Worm (Caenorhabditis elegans): ENCODE data around the gene C05D11.13.

The C05D11.13 gene

DNA sequence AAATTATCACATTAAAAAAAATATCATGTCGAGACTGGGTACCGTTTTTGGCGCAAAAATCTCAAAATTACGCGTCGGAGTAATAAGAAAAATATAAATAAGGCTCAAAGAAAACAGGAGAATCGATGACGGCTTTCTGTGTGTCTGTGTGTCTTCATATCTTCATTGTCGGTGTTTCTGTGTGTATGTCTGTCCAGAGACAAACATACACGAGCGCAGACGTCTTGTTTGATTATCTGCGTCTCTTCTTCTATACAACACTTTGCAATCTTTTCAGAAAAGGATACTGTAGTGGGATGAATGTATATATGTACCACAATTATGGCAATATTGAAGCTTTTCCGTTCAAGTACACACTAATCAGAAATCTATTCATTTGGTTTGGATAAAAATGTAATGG, at the start of gene C05D11.13:
C05D11.13 (minus strand) TSS at position 252 of the 400 bp plus-strand sequence.
- no peak for TF ChIP-seq zag-1 (tag; optimal IDR thresholded peaks at IDR 0.05)
- TF ChIP-seq snpc-4 (tag; optimal IDR thresholded peaks at IDR 0.05) = peak; percentile 50
- peak; percentile 67 for TF ChIP-seq hmg-11 (tag; optimal IDR thresholded peaks at IDR 0.05)
- peak; percentile 76 for TF ChIP-seq nhr-43 (tag; optimal IDR thresholded peaks at IDR 0.05; ENCODE audit: poor library complexity, severe bottlenecking)
- TF ChIP-seq ama-1 (optimal IDR thresholded peaks at IDR 0.05) = peak; percentile 77
- TF ChIP-seq ceh-9 (tag; optimal IDR thresholded peaks at IDR 0.05) = no peak
- peak; percentile 33 for TF ChIP-seq pqm-1 (tag; optimal IDR thresholded peaks at IDR 0.05)
- TF ChIP-seq nhr-23 (tag; optimal IDR thresholded peaks at IDR 0.05) = peak; percentile 65
- peak; percentile 26 for TF ChIP-seq lin-39 (tag; optimal IDR thresholded peaks at IDR 0.05)
- TF ChIP-seq nfya-1 (tag; optimal IDR thresholded peaks at IDR 0.05; ENCODE audit: insufficient read depth) = peak; percentile 78
- peak; percentile 86 for TF ChIP-seq pha-4 (tag; optimal IDR thresholded peaks at IDR 0.05)
- peak; percentile 64 for TF ChIP-seq elt-2 (tag; optimal IDR thresholded peaks at IDR 0.05)
- TF ChIP-seq nhr-28 (tag; optimal IDR thresholded peaks at IDR 0.05) = no peak
- peak; percentile 14 for TF ChIP-seq tbx-2 (tag; optimal IDR thresholded peaks at IDR 0.05)
- peak; percentile 45 for TF ChIP-seq nhr-25 (tag; optimal IDR thresholded peaks at IDR 0.05)
- peak; percentile 2 for TF ChIP-seq lin-15B (tag; optimal IDR thresholded peaks at IDR 0.05)
- no peak for TF ChIP-seq nhr-12 (tag; optimal IDR thresholded peaks at IDR 0.05)

DNA sequence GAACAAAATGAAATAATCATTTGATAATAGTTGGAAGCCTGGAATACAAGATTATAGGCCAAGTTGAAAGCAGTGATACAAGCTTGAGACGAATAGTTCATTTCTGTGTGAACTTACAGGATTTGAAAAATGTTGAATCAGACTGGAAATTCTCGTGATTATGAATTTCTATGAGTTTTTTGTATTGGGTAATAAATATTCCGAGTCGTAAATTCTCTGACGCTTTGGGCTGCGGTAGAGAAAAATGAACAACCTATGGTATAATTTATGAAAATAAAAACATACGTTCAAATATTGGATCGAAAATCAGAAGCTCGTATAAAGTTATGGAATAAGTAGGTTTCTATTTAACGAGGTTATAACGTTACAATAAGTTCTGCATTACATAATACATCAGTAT, 48.4 kb upstream of the C05D11.13 start, which contains the start of gene srb-11:
srb-11 (minus strand) TSS at position 101 of the 400 bp plus-strand sequence.
- TF ChIP-seq tbx-2 (tag; optimal IDR thresholded peaks at IDR 0.05) = no peak
- TF ChIP-seq lin-15B (tag; optimal IDR thresholded peaks at IDR 0.05) = no peak
- TF ChIP-seq elt-2 (tag; optimal IDR thresholded peaks at IDR 0.05) = no peak
- no peak for TF ChIP-seq nfya-1 (tag; optimal IDR thresholded peaks at IDR 0.05; ENCODE audit: insufficient read depth)
- TF ChIP-seq nhr-43 (tag; optimal IDR thresholded peaks at IDR 0.05; ENCODE audit: poor library complexity, severe bottlenecking) = no peak
- TF ChIP-seq fkh-10 (GFP tag; optimal IDR thresholded peaks at IDR 0.05) = no peak
- no peak for TF ChIP-seq egl-27 (tag; optimal IDR thresholded peaks at IDR 0.05)
- TF ChIP-seq ztf-11 (tag; optimal IDR thresholded peaks at IDR 0.05) = no peak
- no peak for TF ChIP-seq ceh-16 (tag; optimal IDR thresholded peaks at IDR 0.05)
- TF ChIP-seq jun-1 (tag; optimal IDR thresholded peaks at IDR 0.05) = no peak
- TF ChIP-seq ama-1 (optimal IDR thresholded peaks at IDR 0.05) = no peak
- no peak for TF ChIP-seq nhr-76 (tag; optimal IDR thresholded peaks at IDR 0.05)
- no peak for TF ChIP-seq fkh-2 (tag; optimal IDR thresholded peaks at IDR 0.05)
- no peak for TF ChIP-seq unc-62 (GFP tag; optimal IDR thresholded peaks at IDR 0.05)
- TF ChIP-seq pha-4 (tag; optimal IDR thresholded peaks at IDR 0.05) = no peak
- TF ChIP-seq daf-12 (tag; optimal IDR thresholded peaks at IDR 0.05) = no peak
- no peak for TF ChIP-seq elt-1 (tag; optimal IDR thresholded peaks at IDR 0.05)
- no peak for TF ChIP-seq lsy-12 (tag; optimal IDR thresholded peaks at IDR 0.05)
- no peak for TF ChIP-seq hmg-11 (tag; optimal IDR thresholded peaks at IDR 0.05)

- TF ChIP-seq R02D3.7 (tag; optimal IDR thresholded peaks at IDR 0.05) = no peak
- no peak for TF ChIP-seq pha-4 (tag; optimal IDR thresholded peaks at IDR 0.05)
- TF ChIP-seq elt-2 (tag; optimal IDR thresholded peaks at IDR 0.05) = no peak
- TF ChIP-seq unc-62 (GFP tag; optimal IDR thresholded peaks at IDR 0.05) = no peak
- TF ChIP-seq nhr-11 (tag; optimal IDR thresholded peaks at IDR 0.05) = no peak
- no peak for TF ChIP-seq nfya-1 (tag; optimal IDR thresholded peaks at IDR 0.05; ENCODE audit: insufficient read depth)
- no peak for TF ChIP-seq nhr-76 (tag; optimal IDR thresholded peaks at IDR 0.05)
- no peak for TF ChIP-seq nhr-67 (tag; optimal IDR thresholded peaks at IDR 0.05)
- TF ChIP-seq egl-5 (tag; optimal IDR thresholded peaks at IDR 0.05) = no peak
- no peak for TF ChIP-seq elt-1 (tag; optimal IDR thresholded peaks at IDR 0.05)
- no peak for TF ChIP-seq nhr-25 (tag; optimal IDR thresholded peaks at IDR 0.05)
- TF ChIP-seq pqm-1 (tag; optimal IDR thresholded peaks at IDR 0.05) = no peak
- TF ChIP-seq ZK546.5 (tag; optimal IDR thresholded peaks at IDR 0.05) = no peak
- TF ChIP-seq sea-2 (GFP tag; optimal IDR thresholded peaks at IDR 0.05) = no peak
- no peak for TF ChIP-seq aly-2 (tag; optimal IDR thresholded peaks at IDR 0.05)
- TF ChIP-seq mml-1 (tag; optimal IDR thresholded peaks at IDR 0.05) = no peak
- no peak for TF ChIP-seq daf-12 (tag; optimal IDR thresholded peaks at IDR 0.05)
Observed at ce11 chrIII:6490989-6491388, 46.6 kb upstream of the C05D11.13 start.

DNA sequence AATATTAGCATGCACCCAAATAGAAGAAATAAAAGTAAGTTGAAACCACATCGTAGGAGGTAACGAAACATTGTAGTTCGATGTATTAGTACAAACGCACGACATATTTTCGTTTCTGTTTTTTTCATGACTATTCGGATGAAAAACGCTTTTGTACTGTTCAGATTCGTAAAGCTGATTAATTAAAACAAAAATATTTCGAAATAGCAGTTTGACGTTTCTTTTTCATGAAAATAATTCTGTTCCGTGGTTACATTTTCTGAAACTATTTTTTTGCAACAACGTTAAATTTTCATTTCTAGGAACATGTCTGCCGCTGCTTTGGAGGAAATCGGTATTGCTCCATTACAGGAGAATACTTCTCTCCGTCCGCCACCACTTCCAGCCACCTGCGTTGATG, 45.1 kb upstream of the C05D11.13 start, which contains the start of gene rpt-3:
rpt-3 (plus strand) TSS at position 301 of the 400 bp plus-strand sequence.
- TF ChIP-seq nhr-23 (tag; optimal IDR thresholded peaks at IDR 0.05) = no peak
- TF ChIP-seq sea-2 (GFP tag; optimal IDR thresholded peaks at IDR 0.05) = no peak
- TF ChIP-seq fkh-2 (tag; optimal IDR thresholded peaks at IDR 0.05) = no peak
- no peak for TF ChIP-seq nhr-12 (tag; optimal IDR thresholded peaks at IDR 0.05)
- TF ChIP-seq unc-39 (tag; optimal IDR thresholded peaks at IDR 0.05) = no peak
- TF ChIP-seq ztf-11 (tag; optimal IDR thresholded peaks at IDR 0.05) = no peak
- TF ChIP-seq eor-1 (tag; optimal IDR thresholded peaks at IDR 0.05) = no peak
- no peak for TF ChIP-seq zag-1 (tag; optimal IDR thresholded peaks at IDR 0.05)
- TF ChIP-seq aly-2 (tag; optimal IDR thresholded peaks at IDR 0.05) = no peak
- TF ChIP-seq ceh-9 (tag; optimal IDR thresholded peaks at IDR 0.05) = no peak
- TF ChIP-seq egl-5 (tag; optimal IDR thresholded peaks at IDR 0.05) = no peak

Measured in whole organism, L3 larva.